Fruit fly (Drosophila melanogaster) whole organism, embryonic: Measurements from ENCODE around the gene CG33293.
A peak's percentile ranks its signal among the peaks of the same experiment; 100 is the strongest.

Experiments
- Atf-2 ChIP-seq: fragments of 200-800 bp; sonication (Bioruptor generic); optimal IDR thresholded peaks from 2 replicates; lab custom pipeline; 2016; ENCODE audit warnings: missing biosample characterization, missing genetic modification characterization
- BEAF-32 ChIP-seq: fragments of 200-800 bp; sonication (Bioruptor generic); optimal IDR thresholded peaks from 3 replicates; lab custom pipeline; 2017; ENCODE audit warnings: missing biosample characterization, missing genetic modification characterization, mild to moderate bottlenecking, moderate library complexity, missing genetic modification reagents
- CG10274 ChIP-seq: fragments of 200-800 bp; sonication (Bioruptor generic); optimal IDR thresholded peaks from 3 replicates; lab custom pipeline; 2017; ENCODE audit warnings: missing biosample characterization, mild to moderate bottlenecking, missing genetic modification characterization
- CG11093 ChIP-seq: fragments of 200-800 bp; sonication (Bioruptor generic); IDR thresholded peaks from 3 replicates; pipeline ENCODE4 v1.3.6; 2022; ENCODE audit warnings: missing biosample characterization, missing genetic modification characterization
- CG14860 ChIP-seq: fragments of 200-800 bp; sonication (Bioruptor generic); IDR thresholded peaks from 3 replicates; pipeline ENCODE4 v1.3.6; 2022; ENCODE audit warnings: missing biosample characterization, missing genetic modification characterization; ENCODE audit not compliant: partially characterized antibody
- CG1529 ChIP-seq: fragments of 200-800 bp; sonication (Bioruptor generic); optimal IDR thresholded peaks from 3 replicates; lab custom pipeline; 2018; ENCODE audit warnings: missing biosample characterization, missing genetic modification characterization
- CG15514 ChIP-seq: fragments of 200-800 bp; sonication (Bioruptor generic); optimal IDR thresholded peaks from 3 replicates; lab custom pipeline; 2017; ENCODE audit warnings: missing biosample characterization, missing genetic modification characterization, mild to moderate bottlenecking, moderate library complexity, missing genetic modification reagents
- CG16779 ChIP-seq: fragments of 200-800 bp; sonication (Bioruptor generic); IDR thresholded peaks from 2 replicates; pipeline ENCODE4 v1.3.6; 2022; ENCODE audit warnings: missing biosample characterization, missing genetic modification characterization
- CG17361 ChIP-seq: fragments of 200-800 bp; sonication (Bioruptor generic); IDR thresholded peaks from 3 replicates; pipeline ENCODE4 v1.3.6; 2022; ENCODE audit warnings: missing biosample characterization, missing genetic modification characterization
- CG17612 ChIP-seq: fragments of 200-800 bp; sonication (Bioruptor generic); IDR thresholded peaks from 2 replicates; pipeline ENCODE4 v1.3.6; 2022; ENCODE audit warnings: missing biosample characterization, missing genetic modification characterization
- CG18619 ChIP-seq: fragments of 200-800 bp; sonication (Bioruptor generic); optimal IDR thresholded peaks from 3 replicates; lab custom pipeline; 2017; ENCODE audit warnings: missing biosample characterization, mild to moderate bottlenecking, missing genetic modification characterization
- CG32772 ChIP-seq: fragments of 200-800 bp; sonication (Bioruptor generic); IDR thresholded peaks from 2 replicates; pipeline ENCODE4 v1.3.6; 2022; ENCODE audit warnings: missing biosample characterization, missing genetic modification characterization
- CG34224 ChIP-seq: fragments of 200-800 bp; sonication (Bioruptor generic); IDR thresholded peaks from 3 replicates; pipeline ENCODE4 v1.3.6; 2022; ENCODE audit warnings: missing biosample characterization, missing genetic modification characterization; ENCODE audit not compliant: partially characterized antibody
- CG4360 ChIP-seq: fragments of 200-800 bp; sonication (Bioruptor generic); IDR thresholded peaks from 2 replicates; pipeline ENCODE4 v1.3.6; 2022; ENCODE audit warnings: missing biosample characterization, missing genetic modification characterization
- CG7786 ChIP-seq: fragments of 200-800 bp; sonication (Bioruptor generic); optimal IDR thresholded peaks from 2 replicates; lab custom pipeline; 2016; ENCODE audit warnings: missing biosample characterization, missing genetic modification characterization
- CG9876 ChIP-seq: fragments of 200-800 bp; sonication (Bioruptor generic); optimal IDR thresholded peaks from 2 replicates; lab custom pipeline; 2016; ENCODE audit warnings: missing biosample characterization, missing genetic modification characterization
- CoRest ChIP-seq: fragments of 200-800 bp; sonication (Bioruptor generic); optimal IDR thresholded peaks from 3 replicates; lab custom pipeline; 2018; ENCODE audit warnings: missing biosample characterization, mild to moderate bottlenecking, missing genetic modification characterization, moderate library complexity
- Dip3 ChIP-seq: fragments of 200-800 bp; sonication (Bioruptor generic); optimal IDR thresholded peaks from 3 replicates; lab custom pipeline; 2016; ENCODE audit warnings: missing biosample characterization, missing genetic modification characterization
- Doc3 ChIP-seq: fragments of 200-800 bp; sonication (Bioruptor generic); IDR thresholded peaks from 3 replicates; pipeline ENCODE4 v1.3.6; 2022; ENCODE audit warnings: missing biosample characterization, missing genetic modification characterization; ENCODE audit not compliant: partially characterized antibody
- Drgx ChIP-seq: fragments of 200-800 bp; sonication (Bioruptor generic); IDR thresholded peaks from 2 replicates; pipeline ENCODE4 v1.3.6; 2022; ENCODE audit warnings: missing biosample characterization, missing genetic modification characterization
- Ets65A ChIP-seq: fragments of 200-800 bp; sonication (Bioruptor generic); peaks from one replicate; lab custom pipeline; 2016; ENCODE audit warnings: missing biosample characterization, missing genetic modification characterization
- Optix ChIP-seq: fragments of 200-800 bp; sonication (Bioruptor generic); IDR thresholded peaks from 3 replicates; pipeline ENCODE4 v1.3.6; 2022; ENCODE audit warnings: missing biosample characterization, missing genetic modification characterization
- Pdp1 ChIP-seq, 2 experiments: fragments of 200-800 bp; sonication (Bioruptor generic); optimal IDR thresholded peaks; 3 replicates each; lab custom pipeline; 2016; ENCODE audit warnings: missing biosample characterization in 2 of 2, missing genetic modification characterization in 2 of 2, mild to moderate bottlenecking in 1 of 2, moderate library complexity in 1 of 2
- Rx ChIP-seq: fragments of 200-800 bp; sonication (Bioruptor generic); IDR thresholded peaks from 2 replicates; pipeline ENCODE4 v1.3.6; 2022; ENCODE audit warnings: missing biosample characterization, missing genetic modification characterization
- Six4 ChIP-seq: fragments of 200-800 bp; sonication (Bioruptor generic); optimal IDR thresholded peaks from 2 replicates; lab custom pipeline; 2016; ENCODE audit warnings: missing biosample characterization, missing genetic modification characterization
- Trl ChIP-seq, 3 experiments: fragments of >200 bp in 2 of 3; fragments of 200-800 bp in 1 of 3; sonication (Bioruptor generic) in 1 of 3; optimal IDR thresholded peaks; 2 replicates in 1 of 3; 3 replicates in 2 of 3; lab custom pipeline; 2016 to 2017; ENCODE audit warnings: missing biosample characterization in 1 of 3, missing genetic modification characterization in 1 of 3
- YL-1 ChIP-seq: fragments of 200-800 bp; sonication (Bioruptor generic); optimal IDR thresholded peaks from 3 replicates; lab custom pipeline; 2017; ENCODE audit warnings: missing biosample characterization, mild to moderate bottlenecking, missing genetic modification characterization
- aop ChIP-seq: fragments of 200-800 bp; sonication (Bioruptor generic); IDR thresholded peaks from 2 replicates; pipeline ENCODE4 v1.3.6; 2022; ENCODE audit warnings: missing biosample characterization, missing genetic modification characterization
- chm ChIP-seq: fragments of 200-800 bp; sonication (Bioruptor generic); IDR thresholded peaks from 2 replicates; pipeline ENCODE4 v1.3.6; 2022; ENCODE audit warnings: missing biosample characterization, missing genetic modification characterization
- cwo ChIP-seq: fragments of 200-800 bp; sonication (Bioruptor generic); optimal IDR thresholded peaks from 3 replicates; lab custom pipeline; 2017; ENCODE audit warnings: missing biosample characterization, missing genetic modification characterization, mild to moderate bottlenecking, moderate library complexity, missing genetic modification reagents
- disco-r ChIP-seq: fragments of 200-800 bp; sonication (Bioruptor generic); optimal IDR thresholded peaks from 2 replicates; lab custom pipeline; 2016; ENCODE audit warnings: missing biosample characterization, missing genetic modification characterization
- ems ChIP-seq: fragments of 200-800 bp; sonication (Bioruptor generic); optimal IDR thresholded peaks from 3 replicates; lab custom pipeline; 2016; ENCODE audit warnings: missing biosample characterization, missing genetic modification characterization
- grn ChIP-seq: fragments of 200-800 bp; sonication (Bioruptor generic); optimal IDR thresholded peaks from 3 replicates; lab custom pipeline; 2017; ENCODE audit warnings: missing biosample characterization, missing genetic modification characterization
- hbn ChIP-seq: fragments of 200-800 bp; sonication (Bioruptor generic); IDR thresholded peaks from 2 replicates; pipeline ENCODE4 v1.3.6; 2022; ENCODE audit warnings: missing biosample characterization, missing genetic modification characterization; ENCODE audit not compliant: partially characterized antibody
- jumu ChIP-seq: fragments of 200-800 bp; sonication (Bioruptor generic); optimal IDR thresholded peaks from 3 replicates; lab custom pipeline; 2016; ENCODE audit warnings: missing biosample characterization, missing genetic modification characterization
- kay ChIP-seq: fragments of 200-800 bp; sonication (Bioruptor generic); optimal IDR thresholded peaks from 2 replicates; lab custom pipeline; 2016; ENCODE audit warnings: missing biosample characterization, missing genetic modification characterization
- klu ChIP-seq: fragments of 200-800 bp; sonication (Bioruptor generic); IDR thresholded peaks from 2 replicates; pipeline ENCODE4 v1.3.6; 2022; ENCODE audit warnings: missing biosample characterization, missing genetic modification characterization
- lmd ChIP-seq: fragments of 200-800 bp; sonication (Bioruptor generic); IDR thresholded peaks from 2 replicates; pipeline ENCODE4 v1.3.6; 2022; ENCODE audit warnings: missing biosample characterization, missing genetic modification characterization
- luna ChIP-seq: fragments of 200-800 bp; sonication (Bioruptor generic); optimal IDR thresholded peaks from 2 replicates; lab custom pipeline; 2016; ENCODE audit warnings: missing biosample characterization, missing genetic modification characterization
- mirr ChIP-seq: fragments of 200-800 bp; sonication (Bioruptor generic); optimal IDR thresholded peaks from 3 replicates; lab custom pipeline; 2018; ENCODE audit warnings: missing biosample characterization, mild to moderate bottlenecking, missing genetic modification characterization
- pzg ChIP-seq: fragments of 200-800 bp; sonication (Bioruptor generic); optimal IDR thresholded peaks from 3 replicates; lab custom pipeline; 2018; ENCODE audit warnings: missing biosample characterization, mild to moderate bottlenecking, missing genetic modification characterization, moderate library complexity
- sens ChIP-seq: fragments of 200-800 bp; sonication (Bioruptor generic); peaks from one replicate; lab custom pipeline; 2016; ENCODE audit warnings: missing biosample characterization, missing genetic modification characterization
- slbo ChIP-seq: fragments of 200-800 bp; sonication (Bioruptor generic); IDR thresholded peaks from 2 replicates; pipeline ENCODE4 v1.3.6; 2022; ENCODE audit warnings: missing biosample characterization, missing genetic modification characterization
- trem ChIP-seq: fragments of 200-800 bp; optimal IDR thresholded peaks from 3 replicates; lab custom pipeline; 2019; ENCODE audit warnings: missing biosample characterization, mild to moderate bottlenecking, missing genetic modification characterization, moderate library complexity
- ttk ChIP-seq: fragments of 200-800 bp; sonication (Bioruptor generic); IDR thresholded peaks from 2 replicates; pipeline ENCODE4 v2.1.2; 2022; ENCODE audit warnings: missing biosample characterization, missing genetic modification characterization
- twi ChIP-seq: fragments of 200-800 bp; optimal IDR thresholded peaks from 2 replicates; lab custom pipeline; 2019; ENCODE audit warnings: missing biosample characterization, mild to moderate bottlenecking, missing genetic modification characterization, moderate library complexity
- zen2 ChIP-seq: fragments of 200-800 bp; sonication (Bioruptor generic); IDR thresholded peaks from 3 replicates; pipeline ENCODE4 v1.3.6; 2022; ENCODE audit warnings: missing biosample characterization, missing genetic modification characterization; ENCODE audit not compliant: partially characterized antibody

Gene CG33293

dm6 chr3R:5263311-5264250 is 23.0 kb upstream of the CG33293 start (continued):
- TF ChIP-seq aop (GFP tag; lab: Robert Waterston, UW) (no peak), sens (GFP tag; lab: Kevin White, UChicago) (peak; percentile 55), jumu (GFP tag; lab: Kevin White, UChicago) (no peak), Drgx (GFP tag; lab: Robert Waterston, UW) (peak; percentile 23; the same call in 1 of the 2 replicates), kay (GFP tag; lab: Kevin White, UChicago) (no peak), klu (GFP tag; lab: Robert Waterston, UW) (peak; percentile 73; the same call in 1 of the 2 replicates), cwo (GFP tag; lab: Kevin White, UChicago) (peak; percentile 97), Trl (optimal IDR thresholded peaks at IDR 0.05; lab: Kevin White, UChicago) (no peak), Trl (GFP tag; optimal IDR thresholded peaks at IDR 0.05; lab: Kevin White, UChicago) (no peak), luna (GFP tag; lab: Kevin White, UChicago) (no peak), CG17361 (GFP tag; lab: Robert Waterston, UW) (peak; percentile 97), mirr (GFP tag; lab: Kevin White, UChicago) (peak; percentile 69), CoRest (tag; lab: Kevin White, UChicago) (peak; percentile 94), Rx (GFP tag; lab: Robert Waterston, UW) (peak; percentile 42; the same call in 1 of the 2 replicates), Atf-2 (GFP tag; lab: Kevin White, UChicago) (no peak), slbo (GFP tag; lab: Robert Waterston, UW) (peak; percentile 76), CG16779 (GFP tag; lab: Robert Waterston, UW) (no peak), lmd (GFP tag; lab: Robert Waterston, UW) (peak; percentile 88; the same call in 1 of the 2 replicates), Six4 (GFP tag; lab: Kevin White, UChicago) (peak; percentile 68), CG10274 (peak; percentile 67), Ets65A (GFP tag; lab: Kevin White, UChicago) (peak; percentile 64), YL-1 (GFP tag; lab: Kevin White, UChicago) (peak; percentile 62), pzg (GFP tag; lab: Kevin White, UChicago) (peak; percentile 0), BEAF-32 (GFP tag; lab: Kevin White, UChicago) (no peak), zen2 (no peak), disco-r (no peak), CG14860 (GFP tag; lab: Robert Waterston, UW) (no peak), CG1529 (GFP tag; lab: Kevin White, UChicago) (peak; percentile 52), chm (GFP tag; lab: Robert Waterston, UW) (no peak; the same call in 1 of the 2 replicates), Optix (peak; percentile 43; the same call in 1 of the 3 replicates), CG32772 (GFP tag; lab: Robert Waterston, UW) (peak; percentile 70), Dip3 (GFP tag; lab: Kevin White, UChicago) (no peak), CG11093 (GFP tag; lab: Robert Waterston, UW) (peak; percentile 73; the same call in 1 of the 3 replicates), Doc3 (peak; percentile 16; the same call in 1 of the 3 replicates), CG34224 (peak; percentile 37; the same call in 1 of the 3 replicates), CG7786 (peak; percentile 2), CG17612 (GFP tag; lab: Robert Waterston, UW) (0 out of 2 replicates have a peak, but pooled peaks have one; percentile 4), CG15514 (GFP tag; lab: Kevin White, UChicago) (peak; percentile 66), Pdp1 (GFP tag; optimal IDR thresholded peaks at IDR 0.05; lab: Kevin White, UChicago) (peak; percentile 44 to 76), CG4360 (0 out of 2 replicates have a peak, but pooled peaks have one; percentile 24), CG18619 (peak; percentile 92), grn (no peak), hbn (GFP tag; lab: Robert Waterston, UW) (0 out of 2 replicates have a peak, but pooled peaks have one; percentile 46), CG9876 (GFP tag; lab: Kevin White, UChicago) (no peak), trem (tag; lab: Kevin White, UChicago) (peak; percentile 76), ttk (GFP tag; lab: Robert Waterston, UW) (peak; percentile 70), ems (GFP tag; lab: Kevin White, UChicago) (no peak), twi (tag; lab: Kevin White, UChicago) (peak; percentile 80)
